Worm (Caenorhabditis elegans): ENCODE measurements around the gene srsx-24.

DNA sequence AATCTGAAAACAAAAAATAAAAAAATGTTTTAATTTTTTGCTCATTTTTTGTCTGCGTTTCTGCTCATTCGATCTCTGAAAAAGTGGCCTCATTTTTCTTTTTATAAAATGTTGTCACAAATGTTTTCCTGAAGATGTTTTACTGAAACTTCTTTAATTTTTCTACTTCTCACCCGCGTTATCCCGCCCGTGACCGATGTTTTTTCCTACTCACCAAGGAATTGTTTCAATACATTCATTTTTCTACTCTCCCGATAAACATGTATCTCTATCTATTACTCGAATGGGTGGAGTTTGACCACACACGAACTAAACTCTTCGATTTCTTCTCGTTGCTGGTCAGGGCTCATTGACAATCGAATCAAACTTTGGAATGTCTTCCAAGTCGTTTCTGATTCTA is 48.4 kb downstream of the srsx-24 start, which contains the start of gene F10G2.2:
- TF ChIP-seq ama-1 (optimal IDR thresholded peaks at IDR 0.05) (no peak), lin-15B (tag; optimal IDR thresholded peaks at IDR 0.05) (no peak), nhr-12 (tag; optimal IDR thresholded peaks at IDR 0.05) (no peak), nhr-76 (tag; optimal IDR thresholded peaks at IDR 0.05) (no peak), nhr-47 (tag; optimal IDR thresholded peaks at IDR 0.05) (no peak), ces-1 (GFP tag; optimal IDR thresholded peaks at IDR 0.05) (no peak), pqm-1 (tag; optimal IDR thresholded peaks at IDR 0.05) (no peak), elt-3 (tag; optimal IDR thresholded peaks at IDR 0.05) (no peak), nhr-77 (tag; optimal IDR thresholded peaks at IDR 0.05) (no peak), blmp-1 (tag; optimal IDR thresholded peaks at IDR 0.05) (no peak), nhr-28 (tag; optimal IDR thresholded peaks at IDR 0.05) (no peak), egl-13 (tag; optimal IDR thresholded peaks at IDR 0.05) (no peak), lin-39 (tag; optimal IDR thresholded peaks at IDR 0.05) (no peak)
